Worm (Caenorhabditis elegans) whole organism, mixed stage, embryonic: ENCODE results near the gene F28A10.7.

Experiments
- M03D4.4 ChIP-seq: sonication (generic microtip); optimal IDR thresholded peaks from 2 replicates; lab custom pipeline; 2017; ENCODE audit warnings: mild to moderate bottlenecking, missing genetic modification characterization, missing compliant biosample characterization
- bed-3 ChIP-seq: fragments of 200-800 bp; sonication (Bioruptor generic); optimal IDR thresholded peaks from 3 replicates; lab custom pipeline; 2018; ENCODE audit warnings: mild to moderate bottlenecking, missing genetic modification characterization, moderate library complexity, missing compliant biosample characterization
- blmp-1 ChIP-seq: fragments of 150-350 bp; optimal IDR thresholded peaks from 2 replicates; lab custom pipeline; 2014; ENCODE audit warnings: missing biosample characterization, missing genetic modification characterization
- ceh-39 ChIP-seq: fragments of 150-350 bp; optimal IDR thresholded peaks from 2 replicates; lab custom pipeline; 2014; ENCODE audit warnings: missing biosample characterization, missing genetic modification characterization
- ceh-43 ChIP-seq: fragments of 200-800 bp; sonication (Bioruptor generic); optimal IDR thresholded peaks from 2 replicates; lab custom pipeline; 2018; ENCODE audit warnings: mild to moderate bottlenecking, missing genetic modification characterization, moderate library complexity, missing compliant biosample characterization
- ceh-83 ChIP-seq: fragments of 200-800 bp; sonication (Bioruptor generic); optimal IDR thresholded peaks from 2 replicates; lab custom pipeline; 2018; ENCODE audit warnings: mild to moderate bottlenecking, missing genetic modification characterization, missing compliant biosample characterization
- ces-1 ChIP-seq: fragments of 150-350 bp; optimal IDR thresholded peaks from 2 replicates; lab custom pipeline; 2014; ENCODE audit warnings: missing biosample characterization, missing genetic modification reagents, missing genetic modification characterization
- cnd-1 ChIP-seq: fragments of 200-800 bp; sonication (Bioruptor generic); optimal IDR thresholded peaks from 2 replicates; lab custom pipeline; 2018; ENCODE audit warnings: mild to moderate bottlenecking, missing genetic modification characterization, missing compliant biosample characterization
- drap-1 ChIP-seq: fragments of 200-800 bp; sonication (Bioruptor generic); optimal IDR thresholded peaks from 3 replicates; lab custom pipeline; 2018; ENCODE audit warnings: mild to moderate bottlenecking, missing genetic modification characterization, missing compliant biosample characterization
- elt-1 ChIP-seq: sonication (generic microtip); optimal IDR thresholded peaks from 2 replicates; lab custom pipeline; 2017; ENCODE audit warnings: missing genetic modification characterization, mild to moderate bottlenecking, missing compliant biosample characterization, antibody characterized with exemption, moderate library complexity, borderline replicate concordance; ENCODE audit not compliant: insufficient read depth
- elt-3 ChIP-seq: fragments of 150-350 bp; optimal IDR thresholded peaks from 2 replicates; lab custom pipeline; 2014; ENCODE audit warnings: missing biosample characterization, missing genetic modification characterization
- ham-2 ChIP-seq: fragments of 200-800 bp; sonication (Bioruptor generic); optimal IDR thresholded peaks from 2 replicates; lab custom pipeline; 2018; ENCODE audit warnings: mild to moderate bottlenecking, missing genetic modification characterization, missing compliant biosample characterization
- hlh-1 ChIP-seq: fragments of 150-350 bp; optimal IDR thresholded peaks from 2 replicates; lab custom pipeline; 2014; ENCODE audit warnings: missing biosample characterization, missing genetic modification reagents, missing genetic modification characterization
- lin-13 ChIP-seq: fragments of 150-350 bp; optimal IDR thresholded peaks from 2 replicates; lab custom pipeline; 2014; ENCODE audit warnings: missing biosample characterization, missing genetic modification characterization
- lsy-2 ChIP-seq: fragments of 150-350 bp; optimal IDR thresholded peaks from 2 replicates; lab custom pipeline; 2014; ENCODE audit warnings: missing biosample characterization, missing genetic modification characterization
- mab-5 ChIP-seq: fragments of 150-350 bp; optimal IDR thresholded peaks from 2 replicates; lab custom pipeline; 2014; ENCODE audit warnings: missing biosample characterization, missing genetic modification characterization
- mep-1 ChIP-seq: fragments of 150-350 bp; optimal IDR thresholded peaks from 2 replicates; lab custom pipeline; 2017; ENCODE audit warnings: missing biosample characterization, missing genetic modification reagents, missing genetic modification characterization, inconsistent platforms
- mls-2 ChIP-seq: sonication (generic microtip); optimal IDR thresholded peaks from 2 replicates; lab custom pipeline; 2016; ENCODE audit warnings: mild to moderate bottlenecking, missing genetic modification characterization, moderate library complexity, missing compliant biosample characterization
- nhr-12 ChIP-seq: fragments of 150-350 bp; optimal IDR thresholded peaks from 2 replicates; lab custom pipeline; 2014; ENCODE audit warnings: missing biosample characterization, missing genetic modification characterization
- nhr-2 ChIP-seq: fragments of 150-350 bp; optimal IDR thresholded peaks from 2 replicates; lab custom pipeline; 2014; ENCODE audit warnings: missing biosample characterization, missing genetic modification characterization
- nhr-237 ChIP-seq: fragments of 150-350 bp; optimal IDR thresholded peaks from 2 replicates; lab custom pipeline; 2014; ENCODE audit warnings: missing biosample characterization, missing genetic modification characterization
- nhr-28 ChIP-seq: fragments of 150-350 bp; optimal IDR thresholded peaks from 2 replicates; lab custom pipeline; 2014; ENCODE audit warnings: missing biosample characterization, missing genetic modification characterization
- nhr-76 ChIP-seq: sonication (generic microtip); optimal IDR thresholded peaks from 2 replicates; lab custom pipeline; 2017; ENCODE audit warnings: missing biosample characterization, missing genetic modification characterization
- pha-4 ChIP-seq: fragments of 150-350 bp; optimal IDR thresholded peaks from 2 replicates; lab custom pipeline; 2018; ENCODE audit warnings: missing biosample characterization, missing genetic modification reagents, missing genetic modification characterization
- sem-2 ChIP-seq: fragments of 200-800 bp; sonication (Bioruptor generic); optimal IDR thresholded peaks from 2 replicates; lab custom pipeline; 2018; ENCODE audit warnings: mild to moderate bottlenecking, missing genetic modification characterization, missing compliant biosample characterization
- snpc-4 ChIP-seq: fragments of 150-350 bp; optimal IDR thresholded peaks from 2 replicates; lab custom pipeline; 2014; ENCODE audit warnings: missing biosample characterization, missing genetic modification characterization
- sptf-1 ChIP-seq: sonication (generic microtip); optimal IDR thresholded peaks from 2 replicates; lab custom pipeline; 2017; ENCODE audit warnings: mild to moderate bottlenecking, missing genetic modification characterization, moderate library complexity, missing compliant biosample characterization
- tbx-8 ChIP-seq: fragments of 200-800 bp; sonication (Bioruptor generic); optimal IDR thresholded peaks from 2 replicates; lab custom pipeline; 2018; ENCODE audit warnings: mild to moderate bottlenecking, missing genetic modification characterization, moderate library complexity, missing compliant biosample characterization
- unc-120 ChIP-seq: sonication (generic microtip); optimal IDR thresholded peaks from 2 replicates; lab custom pipeline; 2017; ENCODE audit warnings: missing genetic modification characterization, missing compliant biosample characterization; ENCODE audit not compliant: poor library complexity, severe bottlenecking
- unc-39 ChIP-seq: fragments of 150-350 bp; optimal IDR thresholded peaks from 2 replicates; lab custom pipeline; 2014; ENCODE audit warnings: missing biosample characterization, missing genetic modification characterization
- zip-8 ChIP-seq: fragments of 150-350 bp; optimal IDR thresholded peaks from 2 replicates; lab custom pipeline; 2014; ENCODE audit warnings: missing biosample characterization, missing genetic modification characterization
- ztf-11 ChIP-seq: fragments of 150-350 bp; optimal IDR thresholded peaks from 2 replicates; lab custom pipeline; 2014; ENCODE audit warnings: missing biosample characterization, missing genetic modification characterization

F28A10.7 gene

DNA sequence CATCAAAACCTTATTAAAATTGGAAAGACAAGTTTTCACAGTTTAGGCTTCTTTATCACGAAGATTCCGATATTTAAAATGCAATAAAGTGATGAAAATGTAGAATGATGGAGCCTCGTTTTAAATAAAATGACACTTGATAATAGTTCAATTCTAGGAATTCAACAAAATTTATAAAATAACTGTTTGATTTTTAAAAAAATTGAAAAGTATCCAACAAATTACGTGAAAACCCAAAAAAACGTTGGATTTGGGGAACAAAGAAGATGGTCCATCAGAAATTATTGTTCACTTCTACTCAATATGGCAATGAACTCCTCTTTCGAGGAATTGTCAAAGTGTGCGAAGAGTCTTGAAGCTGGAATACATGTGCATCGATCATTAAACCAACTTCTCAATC, 1.5 kb downstream of the F28A10.7 start, which contains the start of gene F28A10.4:
Gene F28A10.4 (plus strand): TSS at position 301 of the 400 bp plus-strand sequence.
- TF ChIP-seq sem-2 (no peak), ham-2 (GFP tag; lab: Kevin White, UChicago) (no peak), nhr-2 (tag; lab: Kevin White, UChicago) (no peak), bed-3 (GFP tag; lab: Kevin White, UChicago) (no peak), M03D4.4 (no peak), pha-4 (tag; lab: Kevin White, UChicago) (no peak), blmp-1 (tag; lab: Kevin White, UChicago) (no peak), elt-3 (tag; lab: Kevin White, UChicago) (no peak), ces-1 (no peak), zip-8 (tag; lab: Kevin White, UChicago) (no peak), nhr-12 (tag; lab: Kevin White, UChicago) (no peak)

DNA sequence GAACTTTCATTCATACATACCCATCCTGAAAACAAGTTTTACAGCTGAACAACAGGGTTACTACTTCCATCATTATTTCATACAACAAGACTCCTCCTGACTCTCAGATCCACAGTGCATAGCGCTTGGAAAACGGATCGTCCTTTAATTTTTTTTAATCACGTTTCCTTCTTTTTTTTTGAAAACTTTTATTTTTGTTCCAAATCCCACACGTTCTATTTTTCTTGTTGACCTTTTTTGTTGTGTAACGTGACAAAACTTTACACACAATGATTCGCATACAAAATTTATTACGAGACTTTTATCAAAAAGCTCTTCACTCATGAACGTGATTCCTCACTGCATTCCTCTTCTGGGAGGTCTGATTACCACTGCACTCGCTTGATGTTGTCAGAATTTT, 5.4 kb downstream of the F28A10.7 start, which contains the start of gene clc-33:
Gene clc-33 (plus strand): TSS at position 301 of the 400 bp plus-strand sequence.
- TF ChIP-seq unc-120 (tag; lab: Kevin White, UChicago) (no peak), unc-39 (no peak), mab-5 (no peak), hlh-1 (tag; lab: Kevin White, UChicago) (no peak), elt-1 (no peak), ham-2 (GFP tag; lab: Kevin White, UChicago) (no peak), M03D4.4 (no peak), zip-8 (tag; lab: Kevin White, UChicago) (no peak), lsy-2 (tag; lab: Kevin White, UChicago) (no peak), mls-2 (tag; lab: Kevin White, UChicago) (no peak), drap-1 (no peak), sem-2 (no peak), pha-4 (tag; lab: Kevin White, UChicago) (no peak), sptf-1 (tag; lab: Kevin White, UChicago) (no peak), ceh-43 (GFP tag; lab: Kevin White, UChicago) (no peak), snpc-4 (tag; lab: Kevin White, UChicago) (no peak), nhr-237 (tag; lab: Kevin White, UChicago) (no peak), mep-1 (tag; lab: Kevin White, UChicago) (no peak), blmp-1 (tag; lab: Kevin White, UChicago) (no peak), ztf-11 (no peak)

DNA sequence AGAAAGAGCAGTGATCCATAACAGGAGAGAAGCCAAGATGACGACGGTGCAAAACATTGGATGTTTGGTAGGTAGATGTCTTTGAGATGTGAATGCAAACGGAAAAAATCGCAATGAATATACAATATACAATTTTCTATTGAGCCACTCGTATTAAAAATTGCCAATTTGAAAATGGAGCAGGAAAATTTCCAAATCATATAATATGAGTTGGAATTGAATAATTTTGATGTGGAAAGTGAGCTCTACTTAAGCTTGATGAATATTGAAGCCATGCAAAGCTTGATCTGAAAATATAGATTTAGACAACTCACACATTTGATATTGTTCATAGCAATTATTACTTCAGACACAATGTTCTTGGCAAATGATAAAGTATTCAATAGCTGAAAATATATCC, 7.1 kb downstream of the F28A10.7 start, which contains the start of gene F28A10.8:
Gene F28A10.8 (minus strand): TSS at position 101 of the 400 bp plus-strand sequence.
- TF ChIP-seq nhr-237 (tag; lab: Kevin White, UChicago): no peak
- no peak for TF ChIP-seq cnd-1 (tag; lab: Kevin White, UChicago)
- TF ChIP-seq unc-39: no peak
- no peak for TF ChIP-seq lin-13
- TF ChIP-seq nhr-2 (tag; lab: Kevin White, UChicago): no peak
- TF ChIP-seq ceh-39 (tag; lab: Kevin White, UChicago): no peak
- TF ChIP-seq mab-5: no peak
- no peak for TF ChIP-seq hlh-1 (tag; lab: Kevin White, UChicago)
- no peak for TF ChIP-seq nhr-76 (tag; lab: Kevin White, UChicago)
- TF ChIP-seq ceh-43 (GFP tag; lab: Kevin White, UChicago): no peak

DNA sequence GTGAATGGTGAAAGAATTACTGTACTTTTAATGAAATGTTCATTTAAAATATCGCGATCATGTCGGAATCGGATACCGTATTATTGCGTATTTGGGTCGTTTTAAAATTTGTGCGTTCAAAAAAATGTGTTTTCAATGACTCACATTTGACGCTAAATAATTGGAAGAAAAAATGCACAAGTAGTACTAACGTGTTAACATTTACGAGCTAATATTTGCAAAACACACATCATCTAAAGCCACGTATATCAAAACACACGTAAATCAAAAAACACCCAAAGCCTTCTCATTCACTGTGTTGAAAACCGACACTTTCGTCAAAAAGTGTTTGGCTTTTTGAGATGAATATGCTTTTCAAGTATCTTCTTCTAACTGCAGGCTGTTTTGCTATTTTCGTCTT, 20.0 kb downstream of the F28A10.7 start, which contains the start of gene F28A10.1:
Gene F28A10.1 (plus strand): TSS at position 301 of the 400 bp plus-strand sequence.
- TF ChIP-seq nhr-28: no peak
- TF ChIP-seq snpc-4 (tag; lab: Kevin White, UChicago): no peak
- TF ChIP-seq unc-39: no peak
- no peak for TF ChIP-seq ceh-83 (GFP tag; lab: Kevin White, UChicago)
- TF ChIP-seq, all 35 proteins: peak for 0

DNA sequence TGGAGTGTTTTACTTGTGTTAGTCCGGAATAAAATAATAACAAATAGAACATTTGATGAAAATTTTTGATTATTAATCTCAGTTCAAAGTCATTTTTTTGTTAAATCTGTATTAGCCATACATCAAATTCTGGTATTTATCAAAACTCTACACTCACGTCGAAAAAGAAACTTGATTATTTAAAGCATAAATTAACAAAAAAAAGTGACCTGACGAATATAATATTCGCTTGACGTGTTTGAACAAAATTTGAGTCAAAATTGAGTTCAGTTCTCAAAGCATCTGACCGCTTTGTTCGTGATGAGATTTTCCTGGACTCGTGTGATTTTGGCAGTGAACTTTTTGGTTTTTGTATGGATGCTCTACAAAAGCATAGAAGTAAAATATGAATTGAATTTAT, 22.0 kb downstream of the F28A10.7 start, which contains the start of gene F46F5.10:
Gene F46F5.10 (plus strand): TSS at position 301 of the 400 bp plus-strand sequence.
- TF ChIP-seq cnd-1 (tag; lab: Kevin White, UChicago) (no peak), unc-120 (tag; lab: Kevin White, UChicago) (no peak), elt-1 (no peak), lin-13 (no peak), ztf-11 (no peak), ces-1 (no peak), drap-1 (no peak), tbx-8 (no peak), nhr-2 (tag; lab: Kevin White, UChicago) (no peak)
